Fruit fly (Drosophila melanogaster): ENCODE data around the gene CG33912.
A peak's percentile ranks its signal among the peaks of the same experiment; 100 is the strongest.

CG33912 gene

dm6 chr3L:20771001-20771890 lies 15.8 kb upstream of the CG33912 start, which contains the start of the genes CG4042 and Pitslre (continued):
- TF ChIP-seq CG11093 (GFP tag; IDR thresholded peaks at IDR 0.05) (no peak), CG6254 (GFP tag; optimal IDR thresholded peaks at IDR 0.05) (no peak), org-1 (GFP tag; optimal IDR thresholded peaks at IDR 0.05) (no peak), E2f1 (GFP tag; IDR thresholded peaks at IDR 0.05) (peak; percentile 34; the same call in 1 of the 2 replicates), CG12104 (GFP tag; optimal IDR thresholded peaks at IDR 0.05) (peak; percentile 38), D19B (GFP tag; optimal IDR thresholded peaks at IDR 0.05) (peak; percentile 25), Trl (optimal IDR thresholded peaks at IDR 0.05) (no peak), Trl (GFP tag; optimal IDR thresholded peaks at IDR 0.05) (no peak), CG2120 (GFP tag; optimal IDR thresholded peaks at IDR 0.05) (peak; percentile 66), CG1832 (GFP tag; optimal IDR thresholded peaks at IDR 0.05) (no peak), CG11723 (GFP tag; optimal IDR thresholded peaks at IDR 0.05) (no peak), Doc2 (GFP tag; IDR thresholded peaks at IDR 0.05) (no peak), CG34224 (GFP tag; IDR thresholded peaks at IDR 0.05; ENCODE audit: partially characterized antibody) (peak; percentile 70; the same call in 2 of the 3 replicates), CG12942 (GFP tag; optimal IDR thresholded peaks at IDR 0.05) (peak; percentile 29), zfh2 (GFP tag; optimal IDR thresholded peaks at IDR 0.05) (no peak), gcm2 (GFP tag; optimal IDR thresholded peaks at IDR 0.05) (no peak), Atf6 (GFP tag; IDR thresholded peaks at IDR 0.05) (0 out of 2 replicates have a peak, but pooled peaks have one; percentile 36), Sry-δ (GFP tag; optimal IDR thresholded peaks at IDR 0.05) (peak; percentile 55), bsh (GFP tag; optimal IDR thresholded peaks at IDR 0.05) (peak in 1 of 2 experiments; percentile 5), Ets97D (GFP tag; optimal IDR thresholded peaks at IDR 0.05) (peak; percentile 48), vfl (GFP tag; optimal IDR thresholded peaks at IDR 0.05) (peak; percentile 2), Asciz (GFP tag; optimal IDR thresholded peaks at IDR 0.05) (peak; percentile 22), az2 (GFP tag; optimal IDR thresholded peaks at IDR 0.05) (peak; percentile 46), chinmo (GFP tag; IDR thresholded peaks at IDR 0.05; ENCODE audit: partially characterized antibody) (0 out of 4 replicates have a peak, but pooled peaks have one; percentile 15), cas (GFP tag; IDR thresholded peaks at IDR 0.05) (no peak), Stat92E (GFP tag; optimal IDR thresholded peaks at IDR 0.05) (no peak), ERR (GFP tag; optimal IDR thresholded peaks at IDR 0.05) (no peak), ato (GFP tag; IDR thresholded peaks at IDR 0.05; ENCODE audit: partially characterized antibody) (peak; percentile 21; the same call in 1 of the 2 replicates), sna (GFP tag; IDR thresholded peaks at IDR 0.05; ENCODE audit: partially characterized antibody) (peak; percentile 69; the same call in 1 of the 2 replicates), tin (GFP tag; optimal IDR thresholded peaks at IDR 0.05) (peak; percentile 63), CG11696 (GFP tag; IDR thresholded peaks at IDR 0.05) (no peak), dysf (GFP tag; IDR thresholded peaks at IDR 0.05) (peak; percentile 36; the same call in 1 of the 3 replicates), CG18476 (GFP tag; optimal IDR thresholded peaks at IDR 0.05) (no peak), ash1 (GFP tag; optimal IDR thresholded peaks at IDR 0.05) (no peak), CG13287 (GFP tag; IDR thresholded peaks at IDR 0.05; ENCODE audit: partially characterized antibody) (peak; percentile 81), CG10654 (GFP tag; optimal IDR thresholded peaks at IDR 0.05) (peak; percentile 55), CG16815 (GFP tag; optimal IDR thresholded peaks at IDR 0.05) (no peak), Ssrp (tag; optimal IDR thresholded peaks at IDR 0.05) (peak; percentile 23), CG6689 (GFP tag; IDR thresholded peaks at IDR 0.05) (peak; percentile 65), sens-2 (GFP tag; IDR thresholded peaks at IDR 0.05) (no peak), shn (GFP tag; optimal IDR thresholded peaks at IDR 0.05) (peak; percentile 19), CG8359 (GFP tag; optimal IDR thresholded peaks at IDR 0.05; ENCODE audit: borderline replicate concordance) (no peak), CG3995 (GFP tag; optimal IDR thresholded peaks at IDR 0.05) (peak; percentile 26), lmd (GFP tag; IDR thresholded peaks at IDR 0.05) (0 out of 2 replicates have a peak, but pooled peaks have one; percentile 17), chm (GFP tag; IDR thresholded peaks at IDR 0.05) (no peak), Hr51 (GFP tag; optimal IDR thresholded peaks at IDR 0.05) (peak; percentile 19 to 40), en (GFP tag; optimal IDR thresholded peaks at IDR 0.05) (no peak), BtbVII (GFP tag; optimal IDR thresholded peaks at IDR 0.05) (peak; percentile 0)

All from whole organism, embryonic.